Worm (Caenorhabditis elegans) whole organism, L1 larva: ENCODE results near the gene fbxc-19.
"Not testable (repeated sequence)": the region's sequence is repeated elsewhere in the genome, so short reads cannot be mapped to it uniquely, and the experiment has no call there.

Source experiments
- C04F5.9 ChIP-seq: sonication (generic microtip); optimal IDR thresholded peaks from 2 replicates; lab custom pipeline; 2016; ENCODE audit warnings: missing genetic modification characterization, missing compliant biosample characterization
- C16A3.4 ChIP-seq: fragments of 150-350 bp; optimal IDR thresholded peaks from 2 replicates; lab custom pipeline; 2014; ENCODE audit warnings: missing biosample characterization, missing genetic modification characterization
- F16B12.6 ChIP-seq: fragments of 150-350 bp; optimal IDR thresholded peaks from 2 replicates; lab custom pipeline; 2014; ENCODE audit warnings: missing biosample characterization, missing genetic modification characterization
- aly-2 ChIP-seq: fragments of 150-350 bp; optimal IDR thresholded peaks from 2 replicates; lab custom pipeline; 2014; ENCODE audit warnings: missing biosample characterization, missing genetic modification characterization
- ceh-63 ChIP-seq: fragments of 200-800 bp; sonication (Bioruptor generic); optimal IDR thresholded peaks from 2 replicates; lab custom pipeline; 2018; ENCODE audit warnings: mild to moderate bottlenecking, missing genetic modification characterization, missing compliant biosample characterization
- ceh-82 ChIP-seq, 3 experiments: fragments of 150-350 bp in 1 of 3; sonication (generic microtip) in 2 of 3; optimal IDR thresholded peaks; 2 replicates each; lab custom pipeline; 2014 to 2017; ENCODE audit warnings: missing biosample characterization in 3 of 3, missing genetic modification characterization in 3 of 3
- ceh-88 ChIP-seq: fragments of 200-800 bp; sonication (Bioruptor generic); IDR thresholded peaks from 2 replicates; pipeline ENCODE4 v1.3.6; 2022; ENCODE audit warnings: missing genetic modification characterization, missing compliant biosample characterization
- dsc-1 ChIP-seq: sonication (generic microtip); optimal IDR thresholded peaks from 2 replicates; lab custom pipeline; 2016; ENCODE audit warnings: mild to moderate bottlenecking, missing genetic modification characterization, missing compliant biosample characterization
- efl-1 ChIP-seq, 4 experiments: fragments of 150-350 bp; optimal IDR thresholded peaks in 3 of 4; peaks in 1 of 4; 1 replicate in 1 of 4; 2 replicates in 3 of 4; lab custom pipeline; 2014; ENCODE audit warnings: missing biosample characterization in 2 of 4, missing genetic modification characterization in 2 of 4, missing genetic modification reagents in 2 of 4
- egl-13 ChIP-seq: sonication (generic microtip); optimal IDR thresholded peaks from 2 replicates; lab custom pipeline; 2016; ENCODE audit warnings: missing genotype, missing genetic modification reagents, missing genetic modification characterization, missing compliant biosample characterization
- egl-27 ChIP-seq, 2 experiments: fragments of 150-350 bp in 1 of 2; sonication (generic microtip); optimal IDR thresholded peaks; 3 replicates each; lab custom pipeline; 2017 to 2018; ENCODE audit warnings: missing biosample characterization in 2 of 2, missing genetic modification characterization in 2 of 2, missing genetic modification reagents in 2 of 2
- elt-2 ChIP-seq: sonication (generic microtip); optimal IDR thresholded peaks from 2 replicates; lab custom pipeline; 2016; ENCODE audit warnings: missing genetic modification characterization, mild to moderate bottlenecking, inconsistent platforms, missing compliant biosample characterization, missing genetic modification reagents
- elt-3 ChIP-seq, 6 experiments: fragments of 150-350 bp in 1 of 6; sonication (generic microtip); optimal IDR thresholded peaks; 2 replicates each; lab custom pipeline; 2017 to 2018; ENCODE audit warnings: missing biosample characterization in 6 of 6, missing genetic modification characterization in 6 of 6, inconsistent platforms in 1 of 6
- fkh-4 ChIP-seq: sonication (generic microtip); optimal IDR thresholded peaks from 2 replicates; lab custom pipeline; 2016; ENCODE audit warnings: missing compliant biosample characterization, missing genetic modification characterization, borderline replicate concordance
- fkh-8 ChIP-seq: sonication (generic microtip); optimal IDR thresholded peaks from 2 replicates; lab custom pipeline; 2016; ENCODE audit warnings: mild to moderate bottlenecking, missing genetic modification characterization, missing compliant biosample characterization
- hlh-4 ChIP-seq: sonication (generic microtip); optimal IDR thresholded peaks from 2 replicates; lab custom pipeline; 2016; ENCODE audit warnings: mild to moderate bottlenecking, missing genetic modification characterization, missing compliant biosample characterization
- isw-1 ChIP-seq: fragments of 200-800 bp; sonication (Bioruptor generic); IDR thresholded peaks from 2 replicates; pipeline ENCODE4 v1.3.6; 2022; ENCODE audit warnings: missing genetic modification characterization, missing compliant biosample characterization
- jun-1 ChIP-seq: fragments of 150-350 bp; optimal IDR thresholded peaks from 2 replicates; lab custom pipeline; 2014; ENCODE audit warnings: missing biosample characterization, missing genetic modification reagents, missing genetic modification characterization
- lin-15B ChIP-seq: fragments of 150-350 bp; sonication (generic microtip); optimal IDR thresholded peaks from 3 replicates; lab custom pipeline; 2014; ENCODE audit warnings: missing biosample characterization, missing genetic modification characterization
- lin-35 ChIP-seq, 2 experiments: fragments of 150-350 bp; optimal IDR thresholded peaks; 2 replicates each; lab custom pipeline; 2014; ENCODE audit warnings: missing biosample characterization in 2 of 2, missing genetic modification characterization in 2 of 2, missing genetic modification reagents in 2 of 2
- lsy-2 ChIP-seq, 2 experiments: fragments of 150-350 bp; optimal IDR thresholded peaks; 2 replicates each; lab custom pipeline; 2014; ENCODE audit warnings: missing biosample characterization in 2 of 2, missing genetic modification characterization in 2 of 2
- nhr-12 ChIP-seq: sonication (generic microtip); optimal IDR thresholded peaks from 2 replicates; lab custom pipeline; 2017; ENCODE audit warnings: missing biosample characterization, missing genetic modification characterization
- nhr-28 ChIP-seq: fragments of 150-350 bp; optimal IDR thresholded peaks from 2 replicates; lab custom pipeline; 2014; ENCODE audit warnings: missing biosample characterization, missing genetic modification characterization
- nhr-47 ChIP-seq: sonication (generic microtip); optimal IDR thresholded peaks from 2 replicates; lab custom pipeline; 2016; ENCODE audit warnings: mild to moderate bottlenecking, missing genetic modification characterization, moderate library complexity, missing compliant biosample characterization
- nhr-71 ChIP-seq: sonication (generic microtip); optimal IDR thresholded peaks from 2 replicates; lab custom pipeline; 2016; ENCODE audit warnings: mild to moderate bottlenecking, missing genetic modification characterization, moderate library complexity, missing compliant biosample characterization
- nhr-76 ChIP-seq: sonication (generic microtip); optimal IDR thresholded peaks from 2 replicates; lab custom pipeline; 2017; ENCODE audit warnings: missing biosample characterization, missing genetic modification characterization
- nhr-85 ChIP-seq: sonication (generic microtip); peaks from one replicate; lab custom pipeline; 2016; ENCODE audit warnings: missing genetic modification characterization, inconsistent platforms, missing compliant biosample characterization
- nhr-90 ChIP-seq: sonication (generic microtip); optimal IDR thresholded peaks from 2 replicates; lab custom pipeline; 2016; ENCODE audit warnings: mild to moderate bottlenecking, missing genetic modification characterization, missing compliant biosample characterization; ENCODE audit not compliant: poor library complexity
- pax-3 ChIP-seq: fragments of 200-800 bp; sonication (Bioruptor generic); optimal IDR thresholded peaks from 2 replicates; lab custom pipeline; 2018; ENCODE audit warnings: mild to moderate bottlenecking, missing genetic modification characterization, moderate library complexity, missing compliant biosample characterization
- skn-1 ChIP-seq: fragments of 150-350 bp; optimal IDR thresholded peaks from 2 replicates; lab custom pipeline; 2014; ENCODE audit warnings: missing biosample characterization, missing genetic modification characterization
- sox-4 ChIP-seq: sonication (generic microtip); optimal IDR thresholded peaks from 2 replicates; lab custom pipeline; 2016; ENCODE audit warnings: missing genetic modification characterization, missing compliant biosample characterization
- sptf-1 ChIP-seq: fragments of 150-350 bp; optimal IDR thresholded peaks from 2 replicates; lab custom pipeline; 2014; ENCODE audit warnings: missing biosample characterization, missing genetic modification characterization
- unc-130 ChIP-seq: fragments of 150-350 bp; optimal IDR thresholded peaks from 2 replicates; lab custom pipeline; 2017; ENCODE audit warnings: missing biosample characterization, missing genetic modification characterization, inconsistent platforms
- unc-30 ChIP-seq: sonication (generic microtip); optimal IDR thresholded peaks from 2 replicates; lab custom pipeline; 2017; ENCODE audit warnings: missing biosample characterization, missing genetic modification characterization
- zag-1 ChIP-seq: fragments of 150-350 bp; optimal IDR thresholded peaks from 2 replicates; lab custom pipeline; 2014; ENCODE audit warnings: missing biosample characterization, missing genetic modification characterization
- ztf-4 ChIP-seq: fragments of 150-350 bp; optimal IDR thresholded peaks from 2 replicates; lab custom pipeline; 2014; ENCODE audit warnings: missing biosample characterization, missing genetic modification characterization

Gene fbxc-19

ce11 chrII:1818300-1818699 is 2.0 kb upstream of the fbxc-19 start, which contains the start of gene fbxb-10:
fbxb-10 (minus strand) TSS chrII:1818400.
- no peak for TF ChIP-seq pax-3 (tag; lab: Kevin White, UChicago)
- TF ChIP-seq aly-2 (tag; lab: Kevin White, UChicago) = no peak
- no peak for TF ChIP-seq zag-1 (tag; lab: Kevin White, UChicago)
- TF ChIP-seq ceh-82 (tag; optimal IDR thresholded peaks at IDR 0.05; lab: Kevin White, UChicago) = no peak
- no peak for TF ChIP-seq nhr-28 (tag; lab: Kevin White, UChicago)
- TF ChIP-seq lin-35 (GFP tag; optimal IDR thresholded peaks at IDR 0.05; lab: Kevin White, UChicago) = no peak
- no peak for TF ChIP-seq lsy-2 (tag; optimal IDR thresholded peaks at IDR 0.05; lab: Kevin White, UChicago)
- no peak for TF ChIP-seq nhr-76 (tag; lab: Kevin White, UChicago)
- TF ChIP-seq elt-3 (tag; optimal IDR thresholded peaks at IDR 0.05; lab: Kevin White, UChicago) = no peak
- TF ChIP-seq isw-1 (GFP tag; lab: Robert Waterston, UW) = no peak
- TF ChIP-seq skn-1 (tag; lab: Kevin White, UChicago) = no peak
- TF ChIP-seq egl-13 = no peak
- TF ChIP-seq ztf-4 (tag; lab: Kevin White, UChicago) = no peak
- no peak for TF ChIP-seq nhr-90 (tag; lab: Kevin White, UChicago)
- TF ChIP-seq C04F5.9 (tag; lab: Kevin White, UChicago) = no peak
- TF ChIP-seq nhr-12 (tag; lab: Kevin White, UChicago) = no peak

- no peak for TF ChIP-seq dsc-1
- no peak for TF ChIP-seq F16B12.6 (tag; lab: Kevin White, UChicago)
- no peak for TF ChIP-seq ceh-63
- TF ChIP-seq egl-27 (tag; optimal IDR thresholded peaks at IDR 0.05; lab: Kevin White, UChicago) = no peak
- no peak for TF ChIP-seq nhr-28 (tag; lab: Kevin White, UChicago)
- no peak for TF ChIP-seq C16A3.4 (tag; lab: Kevin White, UChicago)
- TF ChIP-seq sox-4 (tag; lab: Kevin White, UChicago) = no peak
- no peak for TF ChIP-seq ztf-4 (tag; lab: Kevin White, UChicago)
- no peak for TF ChIP-seq lin-15B (tag; lab: Kevin White, UChicago)
- TF ChIP-seq jun-1 (tag; lab: Kevin White, UChicago) = no peak
- TF ChIP-seq unc-30 (tag; lab: Kevin White, UChicago) = no peak
- no peak for TF ChIP-seq fkh-8
- no peak for TF ChIP-seq nhr-85 (tag; lab: Kevin White, UChicago)
- TF ChIP-seq nhr-76 (tag; lab: Kevin White, UChicago) = no peak
Observed at ce11 chrII:1820774-1821173, 495 bp downstream of the fbxc-19 start, which contains the start of gene fbxa-3. fbxa-3 (minus strand) TSS chrII:1820874.

ce11 chrII:1823597-1823996 is 3.3 kb downstream of the fbxc-19 start:
- TF ChIP-seq elt-2 (tag; lab: Kevin White, UChicago) = peak; percentile 62

- not testable (repeated sequence) for TF ChIP-seq sptf-1 (tag; lab: Kevin White, UChicago); nhr-71 (tag; lab: Kevin White, UChicago); nhr-47
Observed at ce11 chrII:1824329-1824728, 4.0 kb downstream of the fbxc-19 start, which contains the start of gene math-41. math-41 (plus strand) TSS chrII:1824629.

- no peak for TF ChIP-seq unc-130 (tag; lab: Kevin White, UChicago)
- TF ChIP-seq elt-2 (tag; lab: Kevin White, UChicago) = peak; percentile 26
- no peak for TF ChIP-seq zag-1 (tag; lab: Kevin White, UChicago)
- no peak for TF ChIP-seq fkh-4
- no peak for TF ChIP-seq hlh-4
- no peak for TF ChIP-seq ceh-88
- TF ChIP-seq efl-1 (optimal IDR thresholded peaks at IDR 0.05; lab: Kevin White, UChicago) = no peak
- TF ChIP-seq efl-1 (GFP tag; optimal IDR thresholded peaks at IDR 0.05 in 1 of 2; lab: Kevin White, UChicago) = peak in 1 of 2 experiments; percentile 18
Observed at ce11 chrII:1830182-1830682, 10.0 kb downstream of the fbxc-19 start, which contains the start of gene math-40. math-40 (plus strand) TSS chrII:1830632.
